Worm (Caenorhabditis elegans): ENCODE data around the gene F54D5.3.
"Not testable (repeated sequence)": the region's sequence is repeated elsewhere in the genome, so short reads cannot be mapped to it uniquely, and the experiment has no call there.

Gene F54D5.3

ce11 chrII:11571260-11571854 is at the start of gene F54D5.3:
TSS of gene F54D5.3 (plus strand) at chrII:11571805.
- TF ChIP-seq unc-62 (GFP tag; optimal IDR thresholded peaks at IDR 0.05) = no peak

ce11 chrII:11526954-11527353 is 44.7 kb upstream of the F54D5.3 start, which contains the start of gene age-1:
TSS of gene age-1 (minus strand) at chrII:11527054.
- no peak for TF ChIP-seq unc-62 (GFP tag; optimal IDR thresholded peaks at IDR 0.05)

- no peak for TF ChIP-seq unc-62 (GFP tag; optimal IDR thresholded peaks at IDR 0.05)
These were observed 37.9 kb upstream of the F54D5.3 start, which contains the start of gene mdt-8 for ce11 chrII:11533716-11534115. TSS of gene mdt-8 (minus strand) at chrII:11533816.

- TF ChIP-seq unc-62 (GFP tag; optimal IDR thresholded peaks at IDR 0.05) = not testable (repeated sequence)
These were observed 37.0 kb upstream of the F54D5.3 start, which contains the start of gene Y62F5A.12 for ce11 chrII:11534429-11535099. TSS of gene Y62F5A.12 (minus strand) at chrII:11534479.

ce11 chrII:11535429-11535828 is 36.2 kb upstream of the F54D5.3 start:
- no peak for TF ChIP-seq unc-62 (GFP tag; optimal IDR thresholded peaks at IDR 0.05)

- no peak for TF ChIP-seq unc-62 (GFP tag; optimal IDR thresholded peaks at IDR 0.05)
These were observed 35.7 kb upstream of the F54D5.3 start for ce11 chrII:11535924-11536323.

- no peak for TF ChIP-seq unc-62 (GFP tag; optimal IDR thresholded peaks at IDR 0.05)
These were observed 35.1 kb upstream of the F54D5.3 start for ce11 chrII:11536505-11536904.

- no peak for TF ChIP-seq unc-62 (GFP tag; optimal IDR thresholded peaks at IDR 0.05)
These were observed 34.5 kb upstream of the F54D5.3 start for ce11 chrII:11537115-11537514.

ce11 chrII:11537606-11538016 is 34.0 kb upstream of the F54D5.3 start:
- no peak for TF ChIP-seq unc-62 (GFP tag; optimal IDR thresholded peaks at IDR 0.05)

- TF ChIP-seq unc-62 (GFP tag; optimal IDR thresholded peaks at IDR 0.05) = no peak
These were observed 32.9 kb upstream of the F54D5.3 start, which contains the start of gene Y62F5A.9 for ce11 chrII:11538741-11539140. TSS of gene Y62F5A.9 (minus strand) at chrII:11538841.

- TF ChIP-seq unc-62 (GFP tag; optimal IDR thresholded peaks at IDR 0.05) = no peak
These were observed 29.2 kb upstream of the F54D5.3 start, which contains the start of gene gtf-2E2 for ce11 chrII:11542385-11542784. TSS of gene gtf-2E2 (minus strand) at chrII:11542495.

ce11 chrII:11542958-11543357 is 28.6 kb upstream of the F54D5.3 start:
- no peak for TF ChIP-seq unc-62 (GFP tag; optimal IDR thresholded peaks at IDR 0.05)

ce11 chrII:11544714-11545113 is 26.9 kb upstream of the F54D5.3 start, which contains the start of gene F54D5.9:
TSS of gene F54D5.9 (minus strand) at chrII:11544828.
- TF ChIP-seq unc-62 (GFP tag; optimal IDR thresholded peaks at IDR 0.05) = no peak

- TF ChIP-seq unc-62 (GFP tag; optimal IDR thresholded peaks at IDR 0.05) = no peak
These were observed 26.2 kb upstream of the F54D5.3 start, which contains the start of gene dnj-13 for ce11 chrII:11545299-11545951. TSS of gene dnj-13 (plus strand) at chrII:11545701.

- no peak for TF ChIP-seq unc-62 (GFP tag; optimal IDR thresholded peaks at IDR 0.05)
These were observed 25.7 kb upstream of the F54D5.3 start for ce11 chrII:11545952-11546325.

- no peak for TF ChIP-seq unc-62 (GFP tag; optimal IDR thresholded peaks at IDR 0.05)
These were observed 24.3 kb upstream of the F54D5.3 start, which contains the start of gene F54D5.7 for ce11 chrII:11547254-11547687. TSS of gene F54D5.7 (plus strand) at chrII:11547517.
